Worm (Caenorhabditis elegans): ENCODE data around the gene stau-1.

DNA sequence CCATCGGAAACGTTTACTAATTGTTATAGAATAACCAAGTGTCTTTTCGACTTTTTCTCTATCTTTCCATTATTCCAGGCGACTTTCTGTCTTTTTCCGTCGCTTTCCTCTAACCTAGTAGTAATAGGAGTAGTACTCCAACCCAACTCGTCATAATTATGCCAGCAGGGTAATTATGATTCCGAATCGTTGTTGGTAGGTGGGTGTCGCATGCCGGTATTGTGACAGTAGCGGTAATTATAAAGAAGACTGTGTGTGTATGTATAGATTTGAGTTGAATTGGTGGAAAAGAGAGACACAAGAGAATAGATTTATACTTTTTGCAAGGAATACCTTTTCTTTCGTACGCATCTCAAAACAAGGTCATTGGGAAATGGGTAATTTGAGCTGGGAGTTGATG lies 30.1 kb downstream of the stau-1 start:
- TF ChIP-seq R02D3.7 (tag; optimal IDR thresholded peaks at IDR 0.05) (no peak), aly-2 (tag; optimal IDR thresholded peaks at IDR 0.05) (no peak), ztf-4 (tag; optimal IDR thresholded peaks at IDR 0.05) (no peak), snpc-4 (tag; optimal IDR thresholded peaks at IDR 0.05) (no peak), ceh-82 (tag; optimal IDR thresholded peaks at IDR 0.05) (no peak), nhr-237 (tag; optimal IDR thresholded peaks at IDR 0.05) (no peak)
